Fruit fly (Drosophila melanogaster) whole organism, prepupa: ENCODE data around the gene Tre1.

ENCODE experiments used
- CG10631 ChIP-seq: fragments of 200-800 bp; sonication (Bioruptor generic); optimal IDR thresholded peaks from 2 replicates; lab custom pipeline; 2016; ENCODE audit warnings: missing biosample characterization, missing genetic modification characterization
- CG11762 ChIP-seq: fragments of 200-800 bp; sonication (Bioruptor generic); optimal IDR thresholded peaks from 3 replicates; lab custom pipeline; 2016; ENCODE audit warnings: missing biosample characterization, missing genetic modification characterization; ENCODE audit not compliant: insufficient read depth
- CG11902 ChIP-seq: fragments of 200-800 bp; sonication (Bioruptor generic); optimal IDR thresholded peaks from 3 replicates; lab custom pipeline; 2016; ENCODE audit warnings: missing biosample characterization, missing genetic modification characterization
- CG15336 ChIP-seq: fragments of 200-800 bp; sonication (Bioruptor generic); IDR thresholded peaks from 2 replicates; pipeline ENCODE4 v1.3.6; 2022; ENCODE audit warnings: missing biosample characterization, missing genetic modification characterization
- CG1621 ChIP-seq: fragments of 200-800 bp; sonication (Bioruptor generic); optimal IDR thresholded peaks from 3 replicates; lab custom pipeline; 2018; ENCODE audit warnings: missing biosample characterization, mild to moderate bottlenecking, missing genetic modification characterization
- CG16779 ChIP-seq: fragments of 200-800 bp; sonication (Bioruptor generic); optimal IDR thresholded peaks from 3 replicates; lab custom pipeline; 2017; ENCODE audit warnings: missing biosample characterization, mild to moderate bottlenecking, missing genetic modification characterization
- CG3032 ChIP-seq: fragments of 200-800 bp; optimal IDR thresholded peaks from 2 replicates; lab custom pipeline; 2019; ENCODE audit warnings: missing biosample characterization, mild to moderate bottlenecking, missing genetic modification characterization, moderate library complexity
- CG31627 ChIP-seq: fragments of 200-800 bp; sonication (Bioruptor generic); optimal IDR thresholded peaks from 3 replicates; lab custom pipeline; 2016; ENCODE audit warnings: missing biosample characterization, missing genetic modification characterization
- CG32006 ChIP-seq: fragments of 200-800 bp; sonication (Bioruptor generic); optimal IDR thresholded peaks from 3 replicates; lab custom pipeline; 2017; ENCODE audit warnings: missing biosample characterization, mild to moderate bottlenecking, missing genetic modification characterization
- CG34406 ChIP-seq: fragments of 200-800 bp; sonication (Bioruptor generic); optimal IDR thresholded peaks from 3 replicates; lab custom pipeline; 2016; ENCODE audit warnings: missing biosample characterization, missing genetic modification characterization
- CG3919 ChIP-seq: fragments of 200-800 bp; sonication (Bioruptor generic); optimal IDR thresholded peaks from 3 replicates; lab custom pipeline; 2016; ENCODE audit warnings: missing biosample characterization, missing genetic modification characterization
- CG4318 ChIP-seq: fragments of 200-800 bp; sonication (Bioruptor generic); optimal IDR thresholded peaks from 3 replicates; lab custom pipeline; 2017; ENCODE audit warnings: missing biosample characterization, mild to moderate bottlenecking, missing genetic modification characterization
- CG6163 ChIP-seq: fragments of 200-800 bp; sonication (Bioruptor generic); IDR thresholded peaks from 3 replicates; pipeline ENCODE4 v1.3.6; 2022; ENCODE audit warnings: missing biosample characterization, missing genetic modification characterization
- CG6276 ChIP-seq: fragments of 200-800 bp; sonication (Bioruptor generic); optimal IDR thresholded peaks from 2 replicates; lab custom pipeline; 2017; ENCODE audit warnings: missing biosample characterization, mild to moderate bottlenecking, missing genetic modification characterization
- CG6792 ChIP-seq: fragments of 200-800 bp; sonication (Bioruptor generic); optimal IDR thresholded peaks from 3 replicates; lab custom pipeline; 2016; ENCODE audit warnings: missing biosample characterization, missing genetic modification characterization
- CG6854 ChIP-seq: fragments of 200-800 bp; sonication (Bioruptor generic); optimal IDR thresholded peaks from 2 replicates; lab custom pipeline; 2017; ENCODE audit warnings: missing biosample characterization, mild to moderate bottlenecking, missing genetic modification characterization
- CG7368 ChIP-seq: fragments of 200-800 bp; sonication (Bioruptor generic); optimal IDR thresholded peaks from 3 replicates; lab custom pipeline; 2016; ENCODE audit warnings: missing biosample characterization, missing genetic modification characterization
- CG8119 ChIP-seq: fragments of 200-800 bp; sonication (Bioruptor generic); IDR thresholded peaks from 3 replicates; pipeline ENCODE4 v1.3.6; 2022; ENCODE audit warnings: missing biosample characterization, missing genetic modification characterization
- CG8319 ChIP-seq: fragments of 200-800 bp; sonication (Bioruptor generic); optimal IDR thresholded peaks from 3 replicates; lab custom pipeline; 2016; ENCODE audit warnings: missing biosample characterization, missing genetic modification characterization
- CG8632 ChIP-seq: fragments of 200-800 bp; sonication (Bioruptor generic); optimal IDR thresholded peaks from 3 replicates; lab custom pipeline; 2016; ENCODE audit warnings: missing biosample characterization, missing genetic modification characterization
- Eip75B ChIP-seq: fragments of 200-800 bp; sonication (Bioruptor generic); optimal IDR thresholded peaks from 3 replicates; lab custom pipeline; 2016; ENCODE audit warnings: missing biosample characterization, missing genetic modification characterization
- Eip78C ChIP-seq: fragments of 200-800 bp; sonication (Bioruptor generic); peaks from one replicate; lab custom pipeline; 2016; ENCODE audit warnings: missing biosample characterization, missing genetic modification characterization
- Eip93F ChIP-seq: fragments of 200-800 bp; sonication (Bioruptor generic); optimal IDR thresholded peaks from 2 replicates; lab custom pipeline; 2016; ENCODE audit warnings: missing biosample characterization, mild to moderate bottlenecking, missing genetic modification characterization
- Ets96B ChIP-seq: fragments of 200-800 bp; optimal IDR thresholded peaks from 2 replicates; lab custom pipeline; 2019; ENCODE audit warnings: missing biosample characterization, mild to moderate bottlenecking, missing genetic modification characterization, moderate library complexity
- Gug ChIP-seq: fragments of 200-800 bp; sonication (Bioruptor generic); IDR thresholded peaks from 2 replicates; pipeline ENCODE4 v1.3.6; 2022; ENCODE audit warnings: missing biosample characterization, missing genetic modification characterization
- Hr38 ChIP-seq: sonication (Bioruptor generic); optimal IDR thresholded peaks from 2 replicates; lab custom pipeline; 2016; ENCODE audit warnings: missing biosample characterization, missing genetic modification characterization
- Hr39 ChIP-seq: fragments of 200-800 bp; sonication (Bioruptor generic); optimal IDR thresholded peaks from 2 replicates; lab custom pipeline; 2016; ENCODE audit warnings: missing biosample characterization, missing genetic modification characterization
- Hr4 ChIP-seq: fragments of 200-800 bp; sonication (Bioruptor generic); optimal IDR thresholded peaks from 3 replicates; lab custom pipeline; 2016; ENCODE audit warnings: missing biosample characterization, missing genetic modification characterization
- Lpt ChIP-seq: fragments of 200-800 bp; sonication (Bioruptor generic); optimal IDR thresholded peaks from 3 replicates; lab custom pipeline; 2016; ENCODE audit warnings: missing biosample characterization, missing genetic modification characterization
- Met ChIP-seq: fragments of 200-800 bp; sonication (Bioruptor generic); optimal IDR thresholded peaks from 3 replicates; lab custom pipeline; 2016; ENCODE audit warnings: missing biosample characterization, missing genetic modification characterization
- OdsH ChIP-seq: fragments of 200-800 bp; sonication (Bioruptor generic); optimal IDR thresholded peaks from 3 replicates; lab custom pipeline; 2016; ENCODE audit warnings: missing biosample characterization, missing genetic modification characterization
- Smox ChIP-seq: fragments of 200-800 bp; sonication (Bioruptor generic); optimal IDR thresholded peaks from 3 replicates; lab custom pipeline; 2016; ENCODE audit warnings: missing biosample characterization, missing genetic modification characterization
- Sox14 ChIP-seq: fragments of 200-800 bp; sonication (Bioruptor generic); optimal IDR thresholded peaks from 3 replicates; lab custom pipeline; 2016; ENCODE audit warnings: missing biosample characterization, missing genetic modification characterization
- achi ChIP-seq: fragments of 200-800 bp; sonication (Bioruptor generic); optimal IDR thresholded peaks from 3 replicates; lab custom pipeline; 2016; ENCODE audit warnings: missing biosample characterization, missing genetic modification characterization
- acj6 ChIP-seq: fragments of 200-800 bp; sonication (Bioruptor generic); optimal IDR thresholded peaks from 3 replicates; lab custom pipeline; 2016; ENCODE audit warnings: missing biosample characterization, missing genetic modification characterization
- cyc ChIP-seq: fragments of 200-800 bp; sonication (Bioruptor generic); optimal IDR thresholded peaks from 3 replicates; lab custom pipeline; 2016; ENCODE audit warnings: missing biosample characterization, missing genetic modification characterization
- dsx ChIP-seq: fragments of 200-800 bp; optimal IDR thresholded peaks from 3 replicates; lab custom pipeline; 2019; ENCODE audit warnings: missing biosample characterization, mild to moderate bottlenecking, missing genetic modification characterization, moderate library complexity; ENCODE audit not compliant: poor library complexity, severe bottlenecking
- eg ChIP-seq: fragments of 200-800 bp; sonication (Bioruptor generic); IDR thresholded peaks from 3 replicates; pipeline ENCODE4 v1.3.6; 2022; ENCODE audit warnings: missing biosample characterization, missing genetic modification characterization
- esn ChIP-seq: fragments of 200-800 bp; sonication (Bioruptor generic); optimal IDR thresholded peaks from 2 replicates; lab custom pipeline; 2016; ENCODE audit warnings: missing biosample characterization, mild to moderate bottlenecking, missing genetic modification characterization, moderate library complexity
- lz ChIP-seq: fragments of 200-800 bp; sonication (Bioruptor generic); optimal IDR thresholded peaks from 3 replicates; lab custom pipeline; 2016; ENCODE audit warnings: missing biosample characterization, missing genetic modification characterization
- net ChIP-seq: fragments of 200-800 bp; sonication (Bioruptor generic); optimal IDR thresholded peaks from 3 replicates; lab custom pipeline; 2016; ENCODE audit warnings: missing biosample characterization, missing genetic modification characterization
- salr ChIP-seq, 2 experiments: fragments of 200-800 bp; sonication (Bioruptor generic); optimal IDR thresholded peaks; 3 replicates each; lab custom pipeline; 2016 to 2018; ENCODE audit warnings: missing biosample characterization in 2 of 2, missing genetic modification characterization in 2 of 2, mild to moderate bottlenecking in 1 of 2
- spab ChIP-seq: fragments of 200-800 bp; sonication (Bioruptor generic); optimal IDR thresholded peaks from 2 replicates; lab custom pipeline; 2017; ENCODE audit warnings: missing biosample characterization, mild to moderate bottlenecking, missing genetic modification characterization, missing genetic modification reagents
- ss ChIP-seq, 2 experiments: fragments of 200-800 bp; sonication (Bioruptor generic); optimal IDR thresholded peaks; 2 replicates in 1 of 2; 3 replicates in 1 of 2; lab custom pipeline; 2017 to 2018; ENCODE audit warnings: mild to moderate bottlenecking in 2 of 2, missing biosample characterization in 2 of 2, missing genetic modification characterization in 2 of 2, moderate library complexity in 1 of 2
- svp ChIP-seq: fragments of 200-800 bp; sonication (Bioruptor generic); peaks from one replicate; lab custom pipeline; 2016; ENCODE audit warnings: missing biosample characterization, missing genetic modification characterization
- topi ChIP-seq: fragments of 200-800 bp; sonication (Bioruptor generic); optimal IDR thresholded peaks from 3 replicates; lab custom pipeline; 2016; ENCODE audit warnings: missing biosample characterization, missing genetic modification characterization

Gene Tre1

dm6 chrX:5648437-5648959, 31.3 kb downstream of the Tre1 start, which contains the start of gene OtopLa (continued):
- TF ChIP-seq topi (GFP tag; lab: Kevin White, UChicago) (peak; percentile 55), net (GFP tag; lab: Kevin White, UChicago) (peak; percentile 76), Eip75B (GFP tag; lab: Kevin White, UChicago) (peak; percentile 83), CG11762 (peak; percentile 66), Ets96B (tag; lab: Kevin White, UChicago) (peak; percentile 67), CG3919 (peak; percentile 79), CG8119 (GFP tag; lab: Robert Waterston, UW) (peak; percentile 86), CG4318 (peak; percentile 62), CG16779 (peak; percentile 73), Gug (GFP tag; lab: Robert Waterston, UW) (peak; percentile 82), CG11902 (GFP tag; lab: Kevin White, UChicago) (peak; percentile 29), Hr4 (peak; percentile 87), CG10631 (peak; percentile 74), CG7368 (GFP tag; lab: Kevin White, UChicago) (peak; percentile 55), acj6 (GFP tag; lab: Kevin White, UChicago) (peak; percentile 72), dsx (peak; percentile 69), CG31627 (GFP tag; lab: Kevin White, UChicago) (peak; percentile 66), OdsH (peak; percentile 75), CG34406 (peak; percentile 63), eg (peak; percentile 89)

dm6 chrX:5646228-5646627, 33.5 kb downstream of the Tre1 start:
- TF ChIP-seq CG15336 (GFP tag; lab: Robert Waterston, UW) (peak; percentile 35; the same call in 1 of the 2 replicates), Eip75B (GFP tag; lab: Kevin White, UChicago) (peak; percentile 1), esn (GFP tag; lab: Kevin White, UChicago) (peak; percentile 10), CG32006 (GFP tag; lab: Kevin White, UChicago) (peak; percentile 13), CG10631 (peak; percentile 4), Hr39 (GFP tag; lab: Kevin White, UChicago) (no peak), CG8119 (GFP tag; lab: Robert Waterston, UW) (no peak), svp (GFP tag; lab: Kevin White, UChicago) (peak; percentile 8)

DNA sequence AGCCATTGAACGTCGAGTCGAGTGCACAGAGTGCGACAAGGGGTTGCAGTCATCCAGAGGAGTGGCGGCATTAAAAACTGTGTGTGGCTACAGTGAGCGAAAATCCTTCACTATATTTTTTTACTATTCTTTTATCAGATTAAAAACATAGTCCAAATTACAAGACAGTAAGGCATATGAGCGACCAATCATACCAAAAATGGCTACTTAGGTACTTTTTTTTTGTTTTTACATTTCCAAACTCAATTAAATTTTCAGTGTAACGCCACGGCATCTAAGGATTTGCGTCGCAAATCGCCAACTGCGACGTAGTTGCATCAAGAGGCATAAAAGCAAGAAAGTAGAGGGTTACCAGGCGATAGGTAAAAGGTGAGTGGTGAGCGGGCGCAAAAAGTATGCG, 40.7 kb downstream of the Tre1 start:
- TF ChIP-seq CG3919 = peak; percentile 22
- peak in 1 of 2 experiments; percentile 20 for TF ChIP-seq salr (GFP tag; optimal IDR thresholded peaks at IDR 0.05; lab: Kevin White, UChicago)
- no peak for TF ChIP-seq Hr38 (GFP tag; lab: Kevin White, UChicago)
- 0 out of 3 replicates have a peak, but pooled peaks have one; percentile 24 for TF ChIP-seq CG8119 (GFP tag; lab: Robert Waterston, UW)
- TF ChIP-seq CG31627 (GFP tag; lab: Kevin White, UChicago) = peak; percentile 12
- peak; percentile 23 for TF ChIP-seq CG1621
- TF ChIP-seq Smox (GFP tag; lab: Kevin White, UChicago) = peak; percentile 11
- TF ChIP-seq CG3032 (tag; lab: Kevin White, UChicago) = peak; percentile 15
- TF ChIP-seq Met (GFP tag; lab: Kevin White, UChicago) = peak; percentile 21
- TF ChIP-seq Eip75B (GFP tag; lab: Kevin White, UChicago) = peak; percentile 33
- TF ChIP-seq Eip78C = peak; percentile 80
- TF ChIP-seq CG6854 (GFP tag; lab: Kevin White, UChicago) = peak; percentile 13
- peak; percentile 43 for TF ChIP-seq CG6792 (GFP tag; lab: Kevin White, UChicago)
- peak; percentile 22 for TF ChIP-seq Hr4
- TF ChIP-seq CG8319 (GFP tag; lab: Kevin White, UChicago) = no peak
- peak; percentile 51 for TF ChIP-seq CG6163 (GFP tag; lab: Robert Waterston, UW)
- TF ChIP-seq CG8632 (GFP tag; lab: Kevin White, UChicago) = no peak
- no peak for TF ChIP-seq svp (GFP tag; lab: Kevin White, UChicago)
- peak; percentile 12 for TF ChIP-seq lz
- TF ChIP-seq CG7368 (GFP tag; lab: Kevin White, UChicago) = no peak
- peak; percentile 34 for TF ChIP-seq topi (GFP tag; lab: Kevin White, UChicago)
- TF ChIP-seq achi (GFP tag; lab: Kevin White, UChicago) = peak; percentile 32
- peak; percentile 23 for TF ChIP-seq OdsH
- TF ChIP-seq Eip93F (GFP tag; lab: Kevin White, UChicago) = no peak
- no peak for TF ChIP-seq Lpt (GFP tag; lab: Kevin White, UChicago)
- peak; percentile 14 for TF ChIP-seq CG11762
- TF ChIP-seq cyc (GFP tag; lab: Kevin White, UChicago) = peak; percentile 28
- peak in 1 of 2 experiments; percentile 2 for TF ChIP-seq ss (GFP tag; optimal IDR thresholded peaks at IDR 0.05; lab: Kevin White, UChicago)
- TF ChIP-seq CG11902 (GFP tag; lab: Kevin White, UChicago) = peak; percentile 12
- peak; percentile 9 for TF ChIP-seq CG6276 (GFP tag; lab: Kevin White, UChicago)
- TF ChIP-seq spab (GFP tag; lab: Kevin White, UChicago) = no peak
- peak; percentile 41 for TF ChIP-seq esn (GFP tag; lab: Kevin White, UChicago)
- TF ChIP-seq acj6 (GFP tag; lab: Kevin White, UChicago) = peak; percentile 6
- TF ChIP-seq Sox14 (GFP tag; lab: Kevin White, UChicago) = no peak
- TF ChIP-seq CG34406 = no peak
